Fruit fly (Drosophila melanogaster) whole organism, wandering third instar larva: ENCODE measurements around the gene nau.

Experiments used
- Abd-B ChIP-seq: fragments of >200 bp; optimal IDR thresholded peaks from 2 replicates; lab custom pipeline; 2017; ENCODE audit warnings: missing biosample characterization, missing genetic modification characterization
- CG32264 ChIP-seq: fragments of 200-800 bp; sonication (Bioruptor generic); optimal IDR thresholded peaks from 2 replicates; lab custom pipeline; 2016; ENCODE audit warnings: missing biosample characterization, missing genetic modification characterization
- CG9705 ChIP-seq: fragments of 200-800 bp; sonication (Bioruptor generic); optimal IDR thresholded peaks from 2 replicates; lab custom pipeline; 2018; ENCODE audit warnings: missing biosample characterization, mild to moderate bottlenecking, missing genetic modification characterization
- CrebA ChIP-seq: fragments of 200-800 bp; sonication (Bioruptor generic); optimal IDR thresholded peaks from 2 replicates; lab custom pipeline; 2016; ENCODE audit warnings: missing biosample characterization, mild to moderate bottlenecking, missing genetic modification characterization, borderline replicate concordance
- Dfd ChIP-seq: fragments of >200 bp; optimal IDR thresholded peaks from 2 replicates; lab custom pipeline; 2017; ENCODE audit warnings: missing biosample characterization, missing genetic modification characterization
- Dif ChIP-seq: fragments of 200-275, 200-300 bp; sonication (Bioruptor generic); optimal IDR thresholded peaks from 2 replicates; lab custom pipeline; 2018; ENCODE audit warnings: missing biosample characterization, missing genetic modification characterization; ENCODE audit not compliant: partially characterized antibody
- GATAd ChIP-seq: sonication (Bioruptor generic); optimal IDR thresholded peaks from 2 replicates; lab custom pipeline; 2016; ENCODE audit warnings: missing biosample characterization, missing genetic modification characterization
- HLH106 ChIP-seq: fragments of 200-800 bp; optimal IDR thresholded peaks from 3 replicates; lab custom pipeline; 2019; ENCODE audit warnings: missing biosample characterization, mild to moderate bottlenecking, missing genetic modification characterization, moderate library complexity
- Hnf4 ChIP-seq: fragments of 200-800 bp; sonication (Bioruptor generic); optimal IDR thresholded peaks from 2 replicates; lab custom pipeline; 2016; ENCODE audit warnings: missing biosample characterization, mild to moderate bottlenecking, missing genetic modification characterization
- Hr78 ChIP-seq: fragments of >200 bp; optimal IDR thresholded peaks from 2 replicates; lab custom pipeline; 2017; ENCODE audit warnings: missing biosample characterization, missing genetic modification characterization
- Hr83 ChIP-seq: fragments of 200-300 bp; sonication (Bioruptor generic); optimal IDR thresholded peaks from 2 replicates; lab custom pipeline; 2016; ENCODE audit warnings: missing biosample characterization, mild to moderate bottlenecking, missing genetic modification characterization, moderate library complexity; ENCODE audit not compliant: poor library complexity, severe bottlenecking
- Jra ChIP-seq: sonication (Bioruptor generic); optimal IDR thresholded peaks from 2 replicates; lab custom pipeline; 2016; ENCODE audit warnings: missing biosample characterization, missing genetic modification characterization
- Mio ChIP-seq: sonication (Bioruptor generic); optimal IDR thresholded peaks from 2 replicates; lab custom pipeline; 2016; ENCODE audit warnings: missing biosample characterization, missing genetic modification characterization
- Myc ChIP-seq: fragments of >200 bp; optimal IDR thresholded peaks from 2 replicates; lab custom pipeline; 2017
- N ChIP-seq: fragments of >200 bp; optimal IDR thresholded peaks from 2 replicates; lab custom pipeline; 2018; ENCODE audit warnings: missing biosample characterization, missing external identifiers, missing genetic modification characterization
- OdsH ChIP-seq: fragments of 200-800 bp; sonication (Bioruptor generic); optimal IDR thresholded peaks from 2 replicates; lab custom pipeline; 2016; ENCODE audit warnings: missing biosample characterization, mild to moderate bottlenecking, missing genetic modification characterization
- Rel ChIP-seq, 2 experiments: fragments of 200-800 bp; sonication (Bioruptor generic) in 1 of 2; optimal IDR thresholded peaks; 2 replicates in 1 of 2; 3 replicates in 1 of 2; lab custom pipeline; 2016 to 2019; ENCODE audit warnings: mild to moderate bottlenecking in 2 of 2, missing biosample characterization in 2 of 2, missing genetic modification characterization in 2 of 2, moderate library complexity in 1 of 2
- Sp1 ChIP-seq: fragments of 200-800 bp; sonication (Bioruptor generic); optimal IDR thresholded peaks from 3 replicates; lab custom pipeline; 2019; ENCODE audit warnings: missing biosample characterization, mild to moderate bottlenecking, missing genetic modification characterization, moderate library complexity
- Vsx2 ChIP-seq: fragments of 200-300, 225-300 bp; sonication (Bioruptor generic); optimal IDR thresholded peaks from 2 replicates; lab custom pipeline; 2018; ENCODE audit warnings: missing biosample characterization, missing genetic modification characterization; ENCODE audit not compliant: partially characterized antibody
- br ChIP-seq: fragments of 200-800 bp; sonication (Bioruptor generic); optimal IDR thresholded peaks from 2 replicates; lab custom pipeline; 2016; ENCODE audit warnings: missing biosample characterization, missing genetic modification characterization
- brk ChIP-seq: fragments of 200-800 bp; sonication (Bioruptor generic); optimal IDR thresholded peaks from 2 replicates; lab custom pipeline; 2016; ENCODE audit warnings: missing biosample characterization, mild to moderate bottlenecking, missing genetic modification characterization
- dl ChIP-seq, 2 experiments: fragments of 175-275, 200-275 bp in 1 of 2; fragments of 200-275 bp in 1 of 2; sonication (Bioruptor generic); optimal IDR thresholded peaks; lab custom pipeline; 2018; ENCODE audit warnings: mild to moderate bottlenecking in 2 of 2, missing biosample characterization in 2 of 2, missing genetic modification characterization in 2 of 2, moderate library complexity in 2 of 2; ENCODE audit not compliant: partially characterized antibody in 2 of 2, insufficient read depth in 1 of 2
- dmrt93B ChIP-seq: fragments of 200-800 bp; sonication (Bioruptor generic); optimal IDR thresholded peaks from 2 replicates; lab custom pipeline; 2018; ENCODE audit warnings: missing biosample characterization, mild to moderate bottlenecking, missing genetic modification characterization
- dsf ChIP-seq: sonication (Bioruptor generic); optimal IDR thresholded peaks from 2 replicates; lab custom pipeline; 2016; ENCODE audit warnings: missing biosample characterization, missing genetic modification characterization, borderline replicate concordance
- ey ChIP-seq: fragments of 200-800 bp; sonication (Bioruptor generic); optimal IDR thresholded peaks from 2 replicates; lab custom pipeline; 2016; ENCODE audit warnings: missing biosample characterization, missing genetic modification characterization
- foxo ChIP-seq, 2 experiments: fragments of 200-800 bp; sonication (Bioruptor generic); optimal IDR thresholded peaks; 2 replicates in 1 of 2; 3 replicates in 1 of 2; lab custom pipeline; 2016 to 2017; ENCODE audit warnings: missing biosample characterization in 2 of 2, missing genetic modification characterization in 2 of 2
- fru ChIP-seq: fragments of 200-800 bp; sonication (Bioruptor generic); optimal IDR thresholded peaks from 3 replicates; lab custom pipeline; 2016; ENCODE audit warnings: missing biosample characterization, mild to moderate bottlenecking, missing genetic modification characterization
- h ChIP-seq: fragments of 200-800 bp; sonication (Bioruptor generic); optimal IDR thresholded peaks from 3 replicates; lab custom pipeline; 2016; ENCODE audit warnings: missing biosample characterization, mild to moderate bottlenecking, missing genetic modification characterization
- jim ChIP-seq: fragments of 175-275, 200-325 bp; sonication (Bioruptor generic); optimal IDR thresholded peaks from 2 replicates; lab custom pipeline; 2016; ENCODE audit warnings: missing biosample characterization, mild to moderate bottlenecking, missing genetic modification characterization
- lola ChIP-seq: fragments of >200 bp; optimal IDR thresholded peaks from 2 replicates; lab custom pipeline; 2017; ENCODE audit warnings: missing biosample characterization, missing genetic modification characterization
- pan ChIP-seq: fragments of >200 bp; optimal IDR thresholded peaks from 2 replicates; lab custom pipeline; 2017
- psq ChIP-seq: fragments of 200-800 bp; sonication (Bioruptor generic); optimal IDR thresholded peaks from 3 replicates; lab custom pipeline; 2017; ENCODE audit warnings: missing biosample characterization, mild to moderate bottlenecking, missing genetic modification characterization, moderate library complexity
- rgr ChIP-seq: fragments of 200-800 bp; sonication (Bioruptor generic); optimal IDR thresholded peaks from 3 replicates; lab custom pipeline; 2016; ENCODE audit warnings: missing biosample characterization, mild to moderate bottlenecking, missing genetic modification characterization
- sage ChIP-seq: fragments of 200-800 bp; sonication (Bioruptor generic); optimal IDR thresholded peaks from 2 replicates; lab custom pipeline; 2016; ENCODE audit warnings: missing biosample characterization, mild to moderate bottlenecking, missing genetic modification characterization
- sv ChIP-seq: fragments of 200-800 bp; sonication (Bioruptor generic); optimal IDR thresholded peaks from 3 replicates; lab custom pipeline; 2016; ENCODE audit warnings: missing biosample characterization, missing genetic modification characterization
- tai ChIP-seq: sonication (Bioruptor generic); optimal IDR thresholded peaks from 2 replicates; lab custom pipeline; 2016; ENCODE audit warnings: missing biosample characterization, missing genetic modification characterization
- usp ChIP-seq: fragments of >200 bp; optimal IDR thresholded peaks from 2 replicates; lab custom pipeline; 2017; ENCODE audit warnings: missing biosample characterization, missing genetic modification characterization
- woc ChIP-seq: sonication (Bioruptor generic); optimal IDR thresholded peaks from 2 replicates; lab custom pipeline; 2016; ENCODE audit warnings: missing biosample characterization, mild to moderate bottlenecking, missing genetic modification characterization

The nau gene

DNA sequence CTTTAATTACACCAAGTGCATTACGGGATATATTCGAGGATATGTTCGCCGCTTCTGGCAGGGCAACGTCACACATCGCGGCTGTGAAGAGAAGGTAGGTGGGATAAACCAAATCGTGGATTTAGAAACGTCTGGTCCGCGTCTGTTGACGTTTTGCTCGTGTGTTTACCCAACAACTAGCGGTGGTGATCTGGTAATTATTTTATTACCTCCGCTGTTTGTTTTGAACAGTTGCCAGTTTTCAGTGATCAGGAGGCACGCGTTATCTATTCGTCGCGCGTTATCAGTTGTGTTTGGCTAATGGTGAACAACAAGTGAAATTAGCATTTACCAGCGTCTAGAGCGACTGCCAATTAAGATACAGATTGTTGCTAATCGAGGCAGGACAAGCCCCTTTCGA lies 10.9 kb upstream of the nau start:
- TF ChIP-seq rgr (peak; percentile 15), Hr83 (GFP tag; lab: Kevin White, UChicago) (peak; percentile 24), usp (GFP tag; lab: Kevin White, UChicago) (no peak)

DNA sequence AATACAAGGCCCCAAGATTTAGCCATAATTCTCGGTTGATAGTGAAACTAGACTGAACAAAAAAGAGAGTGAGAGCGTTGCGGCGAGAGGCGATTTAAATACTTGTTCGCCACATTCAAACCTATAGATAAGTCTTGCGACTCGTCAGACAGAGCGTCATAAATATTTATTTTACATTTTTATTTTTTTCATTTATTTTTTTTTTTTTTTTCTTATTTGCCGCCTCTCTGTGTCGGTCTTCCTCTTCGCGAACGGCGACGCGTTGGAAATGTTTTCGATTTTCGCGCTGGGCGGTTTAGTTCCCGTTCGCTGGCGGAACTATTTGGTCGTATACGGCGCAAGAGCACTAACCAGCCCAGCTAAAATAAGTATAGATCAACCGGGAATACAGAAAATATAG lies 9.9 kb upstream of the nau start:
- TF ChIP-seq sage (GFP tag; lab: Kevin White, UChicago), result peak; percentile 15
- no peak for TF ChIP-seq woc (GFP tag; lab: Kevin White, UChicago)
- no peak for TF ChIP-seq foxo (GFP tag; optimal IDR thresholded peaks at IDR 0.05; lab: Kevin White, UChicago)
- no peak for TF ChIP-seq h (GFP tag; lab: Kevin White, UChicago)
- TF ChIP-seq rgr, result no peak
- peak; percentile 9 for TF ChIP-seq brk
- TF ChIP-seq CG32264 (GFP tag; lab: Kevin White, UChicago), result no peak
- TF ChIP-seq HLH106 (tag; lab: Kevin White, UChicago), result no peak
- TF ChIP-seq Hr83 (GFP tag; lab: Kevin White, UChicago), result no peak
- TF ChIP-seq GATAd, result no peak
- TF ChIP-seq Abd-B (GFP tag; lab: Kevin White, UChicago), result no peak

DNA sequence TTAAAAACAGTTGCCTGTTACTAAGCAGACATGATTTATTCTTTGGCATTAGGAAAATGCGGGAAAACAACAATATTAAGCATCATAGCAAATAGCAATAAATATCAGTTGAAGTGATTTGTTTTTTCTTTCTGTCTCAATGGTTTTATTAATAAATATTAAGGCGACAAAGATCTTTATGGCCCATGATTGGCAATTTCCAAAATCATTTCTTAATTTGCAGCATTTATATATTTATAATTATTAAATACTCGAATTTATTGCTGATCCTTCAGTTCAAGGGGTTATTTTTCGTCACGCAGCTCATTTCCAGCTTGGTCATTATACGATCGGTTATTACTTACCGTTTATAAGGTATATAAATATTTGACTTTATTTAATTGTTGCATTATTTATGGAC lies 9.5 kb upstream of the nau start:
- TF ChIP-seq GATAd (no peak), OdsH (GFP tag; lab: Kevin White, UChicago) (no peak), HLH106 (tag; lab: Kevin White, UChicago) (no peak), pan (lab: Kevin White, UChicago) (no peak), CrebA (GFP tag; lab: Kevin White, UChicago) (peak; percentile 23)

DNA sequence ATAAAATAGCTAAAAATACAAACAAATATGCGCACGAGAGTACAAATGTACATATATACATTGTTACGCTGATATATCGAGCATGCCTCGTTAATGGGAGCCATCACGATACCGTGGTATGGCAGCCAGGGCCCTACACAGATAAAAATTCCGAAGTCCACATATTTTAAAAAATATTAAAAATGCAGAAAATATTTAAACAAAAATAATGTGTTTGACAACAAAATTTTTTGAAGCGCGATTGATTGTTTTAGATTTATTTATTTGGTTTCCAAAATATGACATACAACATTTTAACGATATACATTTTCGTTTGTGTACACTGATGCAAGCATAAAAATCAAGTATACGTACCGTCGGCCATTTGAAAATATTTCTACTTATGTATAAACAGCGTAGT lies 8.6 kb upstream of the nau start:
- TF ChIP-seq CrebA (GFP tag; lab: Kevin White, UChicago) (no peak), fru (GFP tag; lab: Kevin White, UChicago) (peak; percentile 81), psq (peak; percentile 58), GATAd (no peak), tai (GFP tag; lab: Kevin White, UChicago) (no peak), Rel (GFP tag; optimal IDR thresholded peaks at IDR 0.05; lab: Kevin White, UChicago) (peak; percentile 8), Rel (tag; optimal IDR thresholded peaks at IDR 0.05; lab: Kevin White, UChicago) (no peak), ey (GFP tag; lab: Kevin White, UChicago) (peak; percentile 68), CG32264 (GFP tag; lab: Kevin White, UChicago) (peak; percentile 45), h (GFP tag; lab: Kevin White, UChicago) (peak; percentile 83), OdsH (GFP tag; lab: Kevin White, UChicago) (peak; percentile 83), sage (GFP tag; lab: Kevin White, UChicago) (peak; percentile 48), sv (GFP tag; lab: Kevin White, UChicago) (peak; percentile 85), jim (GFP tag; lab: Kevin White, UChicago) (no peak), Myc (lab: Kevin White, UChicago) (no peak), brk (peak; percentile 55), usp (GFP tag; lab: Kevin White, UChicago) (no peak), woc (GFP tag; lab: Kevin White, UChicago) (peak; percentile 26), lola (GFP tag; lab: Kevin White, UChicago) (no peak), pan (lab: Kevin White, UChicago) (no peak), Hr78 (GFP tag; lab: Kevin White, UChicago) (no peak), Jra (GFP tag; lab: Kevin White, UChicago) (peak; percentile 19), Dif (GFP tag; lab: Kevin White, UChicago) (no peak), dl (GFP tag; optimal IDR thresholded peaks at IDR 0.05; lab: Kevin White, UChicago; ENCODE audit: insufficient read depth in 1 of 2, partially characterized antibody in 2 of 2) (no peak), rgr (peak; percentile 82), Vsx2 (no peak), HLH106 (tag; lab: Kevin White, UChicago) (peak; percentile 54), N (no peak), dsf (GFP tag; lab: Kevin White, UChicago) (no peak), Sp1 (GFP tag; lab: Kevin White, UChicago) (peak; percentile 57), CG9705 (no peak), br (GFP tag; lab: Kevin White, UChicago) (peak; percentile 71), dmrt93B (peak; percentile 8), Hnf4 (GFP tag; lab: Kevin White, UChicago) (peak; percentile 55), Dfd (GFP tag; lab: Kevin White, UChicago) (no peak), Hr83 (GFP tag; lab: Kevin White, UChicago) (no peak), Abd-B (GFP tag; lab: Kevin White, UChicago) (no peak), foxo (GFP tag; optimal IDR thresholded peaks at IDR 0.05; lab: Kevin White, UChicago) (peak in 1 of 2 experiments; percentile 82), Mio (no peak)
- TF ChIP-seq, all 38 proteins: peak for 19
